Worm (Caenorhabditis elegans) whole organism, L2 larva: ENCODE results near the gene T04G9.6.

Experiments
- C34F6.9 ChIP-seq: fragments of 150-350 bp; optimal IDR thresholded peaks from 2 replicates; lab custom pipeline; 2014; ENCODE audit warnings: missing biosample characterization, missing genetic modification characterization
- F13H6.1 ChIP-seq: sonication (generic microtip); optimal IDR thresholded peaks from 2 replicates; lab custom pipeline; 2016; ENCODE audit warnings: missing genetic modification characterization, missing compliant biosample characterization
- R02D3.7 ChIP-seq: fragments of 150-350 bp; optimal IDR thresholded peaks from 2 replicates; lab custom pipeline; 2014; ENCODE audit warnings: missing biosample characterization, missing genetic modification characterization
- Y55F3AM.14 ChIP-seq: fragments of 200-800 bp; sonication (Bioruptor generic); optimal IDR thresholded peaks from 2 replicates; lab custom pipeline; 2018; ENCODE audit warnings: mild to moderate bottlenecking, missing genetic modification characterization, missing compliant biosample characterization
- ZK546.5 ChIP-seq: sonication (generic microtip); optimal IDR thresholded peaks from 2 replicates; lab custom pipeline; 2017; ENCODE audit warnings: missing biosample characterization, missing genetic modification characterization
- alr-1 ChIP-seq: fragments of 150-350 bp; optimal IDR thresholded peaks from 2 replicates; lab custom pipeline; 2014; ENCODE audit warnings: missing biosample characterization, missing genetic modification characterization
- aly-2 ChIP-seq: fragments of 150-350 bp; optimal IDR thresholded peaks from 2 replicates; lab custom pipeline; 2014; ENCODE audit warnings: missing biosample characterization, missing genetic modification characterization
- blmp-1 ChIP-seq: sonication (generic microtip); optimal IDR thresholded peaks from 2 replicates; lab custom pipeline; 2017; ENCODE audit warnings: missing genetic modification characterization, mild to moderate bottlenecking, missing compliant biosample characterization, antibody characterized with exemption, moderate library complexity; ENCODE audit not compliant: insufficient read depth
- ceh-16 ChIP-seq: fragments of 150-350 bp; optimal IDR thresholded peaks from 2 replicates; lab custom pipeline; 2014; ENCODE audit warnings: missing biosample characterization, missing genetic modification characterization
- ceh-82 ChIP-seq: fragments of 150-350 bp; optimal IDR thresholded peaks from 2 replicates; lab custom pipeline; 2014; ENCODE audit warnings: missing biosample characterization, missing genetic modification characterization
- crh-2 ChIP-seq: sonication (generic microtip); optimal IDR thresholded peaks from 2 replicates; lab custom pipeline; 2017; ENCODE audit warnings: missing biosample characterization, missing genetic modification characterization
- dmd-4 ChIP-seq: sonication (generic microtip); optimal IDR thresholded peaks from 2 replicates; lab custom pipeline; 2017; ENCODE audit warnings: missing biosample characterization, missing genetic modification characterization
- egl-27 ChIP-seq: sonication (generic microtip); optimal IDR thresholded peaks from 3 replicates; lab custom pipeline; 2017; ENCODE audit warnings: missing biosample characterization, missing genetic modification reagents, missing genetic modification characterization
- elt-1 ChIP-seq: fragments of 150-350 bp; optimal IDR thresholded peaks from 2 replicates; lab custom pipeline; 2014; ENCODE audit warnings: missing biosample characterization, missing genetic modification characterization
- fos-1 ChIP-seq: fragments of 150-350 bp; optimal IDR thresholded peaks from 2 replicates; lab custom pipeline; 2014; ENCODE audit warnings: missing biosample characterization, missing genetic modification characterization
- gmeb-1 ChIP-seq: fragments of 150-350 bp; optimal IDR thresholded peaks from 2 replicates; lab custom pipeline; 2014; ENCODE audit warnings: missing biosample characterization, missing genetic modification characterization
- lin-11 ChIP-seq: fragments of 150-350 bp; sonication (generic microtip); optimal IDR thresholded peaks from 2 replicates; lab custom pipeline; 2014; ENCODE audit warnings: missing biosample characterization, missing genetic modification characterization, inconsistent platforms, mixed read lengths
- lin-13 ChIP-seq: fragments of 150-350 bp; optimal IDR thresholded peaks from 2 replicates; lab custom pipeline; 2014; ENCODE audit warnings: missing biosample characterization, missing genetic modification reagents, missing genetic modification characterization
- lsy-2 ChIP-seq, 2 experiments: fragments of 150-350 bp in 1 of 2; sonication (generic microtip) in 1 of 2; optimal IDR thresholded peaks; 2 replicates each; lab custom pipeline; 2014 to 2017; ENCODE audit warnings: missing biosample characterization in 2 of 2, missing genetic modification characterization in 2 of 2
- mab-5 ChIP-seq: fragments of 150-350 bp; optimal IDR thresholded peaks from 2 replicates; lab custom pipeline; 2014; ENCODE audit warnings: missing biosample characterization, missing genetic modification characterization
- mbf-1 ChIP-seq: sonication (generic microtip); optimal IDR thresholded peaks from 2 replicates; lab custom pipeline; 2017; ENCODE audit warnings: missing biosample characterization, missing genetic modification characterization
- mdl-1 ChIP-seq, 2 experiments: fragments of 150-350 bp in 1 of 2; sonication (generic microtip) in 1 of 2; optimal IDR thresholded peaks; 2 replicates each; lab custom pipeline; 2017; ENCODE audit warnings: missing biosample characterization in 2 of 2, missing genetic modification characterization in 2 of 2
- nhr-10 ChIP-seq: sonication (generic microtip); optimal IDR thresholded peaks from 2 replicates; lab custom pipeline; 2017; ENCODE audit warnings: missing biosample characterization, missing genetic modification characterization
- nhr-11 ChIP-seq: fragments of 150-350 bp; optimal IDR thresholded peaks from 2 replicates; lab custom pipeline; 2014; ENCODE audit warnings: missing biosample characterization, missing genetic modification characterization
- nhr-12 ChIP-seq: fragments of 150-350 bp; optimal IDR thresholded peaks from 2 replicates; lab custom pipeline; 2014; ENCODE audit warnings: missing biosample characterization, missing genetic modification characterization
- nhr-129 ChIP-seq: fragments of 150-350 bp; optimal IDR thresholded peaks from 2 replicates; lab custom pipeline; 2014; ENCODE audit warnings: missing biosample characterization, missing genetic modification characterization
- nhr-21 ChIP-seq: fragments of 150-350 bp; optimal IDR thresholded peaks from 2 replicates; lab custom pipeline; 2014; ENCODE audit warnings: missing biosample characterization, missing genetic modification characterization
- nhr-23 ChIP-seq: fragments of 150-350 bp; optimal IDR thresholded peaks from 2 replicates; lab custom pipeline; 2014; ENCODE audit warnings: missing biosample characterization, missing genetic modification reagents, missing genetic modification characterization
- nhr-237 ChIP-seq: fragments of 150-350 bp; optimal IDR thresholded peaks from 2 replicates; lab custom pipeline; 2014; ENCODE audit warnings: missing biosample characterization, missing genetic modification characterization
- nhr-25 ChIP-seq: fragments of 150-350 bp; sonication (generic microtip); optimal IDR thresholded peaks from 3 replicates; lab custom pipeline; 2014; ENCODE audit warnings: missing biosample characterization, missing genetic modification characterization
- nhr-77 ChIP-seq: fragments of 150-350 bp; optimal IDR thresholded peaks from 2 replicates; lab custom pipeline; 2014; ENCODE audit warnings: missing biosample characterization, missing genetic modification characterization
- peb-1 ChIP-seq: fragments of 150-350 bp; optimal IDR thresholded peaks from 2 replicates; lab custom pipeline; 2014; ENCODE audit warnings: missing biosample characterization, missing genetic modification characterization
- sma-3 ChIP-seq: sonication (generic microtip); optimal IDR thresholded peaks from 2 replicates; lab custom pipeline; 2016; ENCODE audit warnings: missing genetic modification reagents, missing genetic modification characterization, missing compliant biosample characterization
- snpc-4 ChIP-seq: fragments of 150-350 bp; optimal IDR thresholded peaks from 2 replicates; lab custom pipeline; 2014; ENCODE audit warnings: missing biosample characterization, missing genetic modification characterization
- unc-39 ChIP-seq: fragments of 150-350 bp; optimal IDR thresholded peaks from 2 replicates; lab custom pipeline; 2014; ENCODE audit warnings: missing biosample characterization, missing genetic modification characterization
- unc-55 ChIP-seq: fragments of 150-350 bp; sonication (generic microtip); optimal IDR thresholded peaks from 3 replicates; lab custom pipeline; 2014; ENCODE audit warnings: missing biosample characterization, missing genetic modification reagents, missing genetic modification characterization
- ztf-1 ChIP-seq: fragments of 200-800 bp; sonication (Bioruptor generic); conservative IDR thresholded peaks from 2 replicates; pipeline ENCODE4 v1.3.6; 2022; ENCODE audit warnings: missing genetic modification characterization, missing compliant biosample characterization
- ztf-11 ChIP-seq: sonication (generic microtip); optimal IDR thresholded peaks from 2 replicates; lab custom pipeline; 2017; ENCODE audit warnings: missing biosample characterization, missing genetic modification characterization
- ztf-4 ChIP-seq: fragments of 150-350 bp; optimal IDR thresholded peaks from 2 replicates; lab custom pipeline; 2014; ENCODE audit warnings: missing biosample characterization, missing genetic modification characterization

T04G9.6 gene

ce11 chrX:787992-788391 is 3.2 kb upstream of the T04G9.6 start, which contains the start of gene attf-5:
attf-5 (plus strand) TSS chrX:788353.
- TF ChIP-seq unc-39 (tag; lab: Kevin White, UChicago) = no peak
- no peak for TF ChIP-seq ZK546.5 (tag; lab: Kevin White, UChicago)
- TF ChIP-seq R02D3.7 (tag; lab: Kevin White, UChicago) = no peak
- TF ChIP-seq unc-55 (GFP tag; lab: Kevin White, UChicago) = peak; percentile 57
- TF ChIP-seq nhr-77 (tag; lab: Kevin White, UChicago) = no peak
- no peak for TF ChIP-seq sma-3
- TF ChIP-seq crh-2 (tag; lab: Kevin White, UChicago) = peak; percentile 47
- no peak for TF ChIP-seq ceh-16
- no peak for TF ChIP-seq fos-1 (tag; lab: Kevin White, UChicago)
- peak; percentile 1 for TF ChIP-seq nhr-129 (tag; lab: Kevin White, UChicago)
- TF ChIP-seq nhr-12 = no peak
- no peak for TF ChIP-seq ztf-1
- peak; percentile 53 for TF ChIP-seq C34F6.9 (tag; lab: Kevin White, UChicago)

DNA sequence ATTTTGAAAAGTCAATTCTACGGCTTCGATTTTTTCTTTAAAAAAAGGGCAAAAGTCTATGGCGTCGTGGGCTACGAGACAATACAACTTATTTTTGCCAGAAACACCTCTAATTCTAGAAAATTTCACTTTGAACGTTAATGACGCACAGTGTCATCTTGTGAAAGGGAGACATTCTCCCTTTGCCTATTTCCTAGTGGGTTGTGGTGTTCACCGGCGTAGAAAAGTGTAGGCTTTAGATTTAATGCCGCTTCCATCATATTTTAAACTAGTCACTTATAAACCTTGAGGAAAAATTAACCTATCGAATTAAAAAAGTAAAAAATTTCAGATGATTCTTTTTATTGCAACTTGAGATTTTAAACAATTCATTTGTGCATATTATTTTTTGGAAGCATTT is 615 bp upstream of the T04G9.6 start:
- TF ChIP-seq dmd-4 (peak; percentile 3), F13H6.1 (tag; lab: Kevin White, UChicago) (peak; percentile 11), elt-1 (tag; lab: Kevin White, UChicago) (no peak), ztf-11 (tag; lab: Kevin White, UChicago) (no peak), lsy-2 (tag; optimal IDR thresholded peaks at IDR 0.05; lab: Kevin White, UChicago) (peak in 1 of 2 experiments; percentile 26), unc-39 (tag; lab: Kevin White, UChicago) (no peak), mbf-1 (tag; lab: Kevin White, UChicago) (no peak), nhr-10 (tag; lab: Kevin White, UChicago) (no peak), aly-2 (tag; lab: Kevin White, UChicago) (no peak), egl-27 (tag; lab: Kevin White, UChicago) (no peak), lin-11 (no peak), fos-1 (tag; lab: Kevin White, UChicago) (no peak), lin-13 (GFP tag; lab: Kevin White, UChicago) (no peak), nhr-11 (tag; lab: Kevin White, UChicago) (no peak), peb-1 (tag; lab: Kevin White, UChicago) (no peak), ceh-82 (tag; lab: Kevin White, UChicago) (no peak), unc-55 (GFP tag; lab: Kevin White, UChicago) (no peak), crh-2 (tag; lab: Kevin White, UChicago) (peak; percentile 33), nhr-129 (tag; lab: Kevin White, UChicago) (no peak), sma-3 (peak; percentile 31), mdl-1 (tag; optimal IDR thresholded peaks at IDR 0.05; lab: Kevin White, UChicago) (no peak), nhr-12 (no peak), nhr-21 (tag; lab: Kevin White, UChicago) (peak; percentile 24), gmeb-1 (tag; lab: Kevin White, UChicago) (no peak), alr-1 (tag; lab: Kevin White, UChicago) (no peak), Y55F3AM.14 (no peak)

DNA sequence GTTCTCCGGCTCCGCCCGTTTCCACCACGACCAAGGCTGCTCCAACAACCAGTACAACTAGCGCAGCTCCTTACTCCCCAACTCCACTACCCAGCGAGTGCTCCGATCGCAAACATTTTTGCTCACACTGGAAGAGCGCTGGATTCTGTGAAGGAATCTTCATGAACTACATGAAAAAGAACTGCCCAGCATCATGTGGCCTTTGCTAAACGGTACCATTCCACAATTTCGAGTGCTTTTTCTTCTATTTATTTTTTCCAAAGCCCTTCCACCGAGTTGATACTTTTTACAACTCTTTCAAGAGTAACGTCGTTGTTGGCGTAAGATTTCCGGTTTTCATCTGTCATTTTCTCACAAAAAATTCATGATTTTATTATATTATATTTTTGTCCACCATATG is 4.7 kb downstream of the T04G9.6 start:
- TF ChIP-seq Y55F3AM.14 (no peak), nhr-77 (tag; lab: Kevin White, UChicago) (no peak)

ce11 chrX:779259-779658 is 5.5 kb downstream of the T04G9.6 start:
- no peak for TF ChIP-seq mab-5 (tag; lab: Kevin White, UChicago)
- no peak for TF ChIP-seq nhr-12
- no peak for TF ChIP-seq ztf-4 (tag; lab: Kevin White, UChicago)
- no peak for TF ChIP-seq unc-55 (GFP tag; lab: Kevin White, UChicago)
- no peak for TF ChIP-seq aly-2 (tag; lab: Kevin White, UChicago)
- no peak for TF ChIP-seq nhr-25 (tag; lab: Kevin White, UChicago)
- no peak for TF ChIP-seq F13H6.1 (tag; lab: Kevin White, UChicago)
- TF ChIP-seq fos-1 (tag; lab: Kevin White, UChicago) = no peak
- TF ChIP-seq nhr-23 (tag; lab: Kevin White, UChicago) = no peak
- TF ChIP-seq snpc-4 (tag; lab: Kevin White, UChicago) = no peak
- no peak for TF ChIP-seq ztf-1
- TF ChIP-seq nhr-237 (tag; lab: Kevin White, UChicago) = no peak
- TF ChIP-seq blmp-1 = no peak
- no peak for TF ChIP-seq ZK546.5 (tag; lab: Kevin White, UChicago)
- TF ChIP-seq nhr-129 (tag; lab: Kevin White, UChicago) = no peak
- no peak for TF ChIP-seq nhr-21 (tag; lab: Kevin White, UChicago)
- TF ChIP-seq dmd-4 = no peak
- TF ChIP-seq gmeb-1 (tag; lab: Kevin White, UChicago) = no peak
- no peak for TF ChIP-seq Y55F3AM.14
